Worm (Caenorhabditis elegans) whole organism, midembryonic: Measurements from ENCODE around the gene F12A10.1.

Source experiments
- flt-1 ChIP-seq: fragments of 200-800 bp; sonication (Bioruptor generic); IDR thresholded peaks from 2 replicates; pipeline ENCODE4 v1.3.6; 2022; ENCODE audit warnings: missing genetic modification characterization, missing compliant biosample characterization
- med-1 ChIP-seq: sonication (generic microtip); optimal IDR thresholded peaks from 2 replicates; lab custom pipeline; 2017; ENCODE audit warnings: missing genetic modification characterization, mild to moderate bottlenecking, missing compliant biosample characterization, antibody characterized with exemption, missing genetic modification reagents; ENCODE audit not compliant: insufficient read depth
- tab-1 ChIP-seq: fragments of 200-800 bp; sonication (Bioruptor generic); IDR thresholded peaks from 2 replicates; pipeline ENCODE4 v1.3.6; 2022; ENCODE audit warnings: missing genetic modification characterization, missing compliant biosample characterization
- ztf-29 ChIP-seq: fragments of 200-800 bp; sonication (Bioruptor generic); IDR thresholded peaks from 2 replicates; pipeline ENCODE4 v1.3.6; 2022; ENCODE audit warnings: missing genetic modification reagents, missing genetic modification characterization, missing compliant biosample characterization

DNA sequence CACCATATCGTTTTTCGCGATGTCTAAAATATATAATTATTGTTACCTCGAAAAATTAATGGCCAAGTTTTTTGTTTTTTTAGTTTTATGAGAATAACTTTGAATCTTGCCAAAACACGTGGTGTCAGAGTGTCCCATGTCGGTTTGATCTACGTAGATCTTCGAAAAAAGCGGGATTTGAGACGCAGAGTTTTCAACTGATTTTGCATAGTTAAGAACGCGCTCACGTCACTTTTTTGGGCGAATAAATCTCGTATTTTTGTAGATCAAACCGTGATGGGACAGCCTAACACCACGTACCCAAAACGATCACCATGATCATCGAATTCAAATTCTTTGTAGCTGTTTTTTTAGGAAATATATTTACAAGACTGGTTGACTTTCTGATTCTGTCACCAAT is 1.2 kb downstream of the F12A10.1 start:
- TF ChIP-seq ztf-29 (GFP tag; lab: Robert Waterston, UW): no peak
- TF ChIP-seq flt-1 (GFP tag; lab: Robert Waterston, UW): no peak
- TF ChIP-seq tab-1 (GFP tag; lab: Robert Waterston, UW): no peak
- TF ChIP-seq med-1 (GFP tag; lab: Kevin White, UChicago): no peak
